Worm (Caenorhabditis elegans): Measurements from ENCODE around the gene C29E4.13.

The C29E4.13 gene

DNA sequence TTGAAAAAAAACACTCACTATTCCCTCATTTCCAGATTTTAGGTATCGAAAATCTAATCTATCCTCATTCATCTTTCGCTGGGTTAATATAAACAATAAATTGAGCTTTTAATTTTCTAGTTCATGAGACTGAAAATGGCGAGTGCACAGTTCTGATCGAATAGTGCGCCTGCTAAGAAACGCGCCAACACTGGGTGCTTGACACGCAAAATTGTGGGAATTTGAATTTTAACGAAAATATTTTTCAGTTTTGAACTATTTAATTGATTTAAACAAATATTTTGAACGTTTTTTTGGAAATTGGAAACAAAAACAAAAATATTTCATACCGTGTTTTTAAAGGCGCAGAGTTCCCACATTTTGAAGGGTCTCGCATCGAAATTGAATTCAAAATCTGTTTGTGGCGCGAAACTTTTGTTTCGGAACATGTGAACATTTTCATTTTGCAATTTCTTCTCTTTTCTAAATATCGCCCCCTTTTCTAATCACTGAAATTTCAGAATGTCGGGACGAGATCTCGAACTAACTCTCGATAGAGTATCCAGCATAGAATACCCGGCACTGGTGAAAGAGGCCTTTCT, at the start of gene C29E4.13, which contains the start of gene npp-15:
C29E4.13 (minus strand) TSS at position 169 of the 581 bp plus-strand sequence.
npp-15 (plus strand) TSS at position 495 of the 581 bp plus-strand sequence.
- TF ChIP-seq tbx-11 (GFP tag; IDR thresholded peaks at IDR 0.05) (no peak), tbx-37 (GFP tag; conservative IDR thresholded peaks at IDR 0.05) (no peak), hmbx-1 (tag; optimal IDR thresholded peaks at IDR 0.05) (no peak), scrt-1 (GFP tag; IDR thresholded peaks at IDR 0.05) (no peak), aly-1 (tag; optimal IDR thresholded peaks at IDR 0.05) (no peak), ceh-36 (tag; optimal IDR thresholded peaks at IDR 0.05) (no peak), pes-1 (GFP tag; IDR thresholded peaks at IDR 0.05) (no peak), B0310.2 (tag; optimal IDR thresholded peaks at IDR 0.05) (no peak), ets-7 (tag; optimal IDR thresholded peaks at IDR 0.05) (no peak)

DNA sequence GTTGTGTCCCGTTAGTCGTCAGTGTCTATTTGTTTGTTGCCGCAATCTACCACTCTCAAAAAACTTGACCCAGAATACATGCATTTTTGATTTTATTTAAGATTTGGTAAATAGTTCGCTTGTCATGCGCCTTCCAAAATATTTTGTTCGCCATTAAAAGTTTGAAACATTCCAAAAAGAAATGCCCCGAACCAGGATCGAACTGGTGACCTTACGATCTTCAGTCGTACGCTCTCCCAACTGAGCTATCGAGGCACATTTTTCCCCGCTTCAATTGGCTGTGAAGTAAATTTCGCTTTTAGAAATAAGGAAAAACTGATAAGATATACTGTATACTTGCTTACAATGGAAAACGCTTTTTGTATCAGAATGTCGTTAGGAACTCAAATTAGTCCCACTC, 49.8 kb upstream of the C29E4.13 start:
- TF ChIP-seq hmg-4 (GFP tag; optimal IDR thresholded peaks at IDR 0.05) (no peak), hnd-1 (tag; optimal IDR thresholded peaks at IDR 0.05) (no peak), tra-4 (tag; optimal IDR thresholded peaks at IDR 0.05) (no peak), B0310.2 (tag; optimal IDR thresholded peaks at IDR 0.05) (no peak), tbx-11 (GFP tag; IDR thresholded peaks at IDR 0.05) (no peak)

DNA sequence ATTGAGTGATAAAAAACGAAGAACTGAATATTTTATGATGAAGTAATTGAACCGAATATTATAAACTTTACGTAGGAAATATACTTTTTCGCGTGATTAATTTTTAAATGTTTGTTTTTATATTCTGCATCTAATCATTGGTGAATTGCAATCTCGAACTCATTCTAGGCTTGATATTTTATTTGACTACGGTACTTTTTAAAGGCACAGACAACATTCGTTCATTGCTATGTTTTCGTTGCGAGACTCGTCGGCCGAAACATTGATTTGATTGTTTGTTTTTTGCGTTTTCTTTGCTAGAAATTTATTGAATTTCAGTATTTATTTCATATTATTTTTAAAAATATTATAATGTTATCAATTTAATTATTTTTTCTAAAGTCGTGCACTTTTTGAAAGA, 49.3 kb upstream of the C29E4.13 start, which contains the start of gene C06G4.4:
C06G4.4 (minus strand) TSS at position 36 of the 400 bp plus-strand sequence.
- TF ChIP-seq ama-1 (optimal IDR thresholded peaks at IDR 0.05), result no peak
- no peak for TF ChIP-seq hmbx-1 (tag; optimal IDR thresholded peaks at IDR 0.05)
- no peak for TF ChIP-seq tra-4 (tag; optimal IDR thresholded peaks at IDR 0.05)
- TF ChIP-seq hnd-1 (tag; optimal IDR thresholded peaks at IDR 0.05), result no peak
- no peak for TF ChIP-seq ceh-13 (GFP tag; optimal IDR thresholded peaks at IDR 0.05)
- TF ChIP-seq ets-7 (tag; optimal IDR thresholded peaks at IDR 0.05), result no peak
- no peak for TF ChIP-seq sea-1 (GFP tag; conservative IDR thresholded peaks at IDR 0.05)
- no peak for TF ChIP-seq tbx-11 (GFP tag; IDR thresholded peaks at IDR 0.05)
- TF ChIP-seq flt-1 (GFP tag; IDR thresholded peaks at IDR 0.05), result no peak
- no peak for TF ChIP-seq tbx-37 (GFP tag; conservative IDR thresholded peaks at IDR 0.05)
- no peak for TF ChIP-seq ceh-36 (tag; optimal IDR thresholded peaks at IDR 0.05)
- no peak for TF ChIP-seq pes-1 (GFP tag; IDR thresholded peaks at IDR 0.05)
- TF ChIP-seq aly-1 (tag; optimal IDR thresholded peaks at IDR 0.05), result no peak
- no peak for TF ChIP-seq B0310.2 (tag; optimal IDR thresholded peaks at IDR 0.05)
- no peak for TF ChIP-seq hmg-4 (GFP tag; optimal IDR thresholded peaks at IDR 0.05)
- no peak for TF ChIP-seq F13C5.2 (tag; optimal IDR thresholded peaks at IDR 0.05)
- no peak for TF ChIP-seq scrt-1 (GFP tag; IDR thresholded peaks at IDR 0.05)

DNA sequence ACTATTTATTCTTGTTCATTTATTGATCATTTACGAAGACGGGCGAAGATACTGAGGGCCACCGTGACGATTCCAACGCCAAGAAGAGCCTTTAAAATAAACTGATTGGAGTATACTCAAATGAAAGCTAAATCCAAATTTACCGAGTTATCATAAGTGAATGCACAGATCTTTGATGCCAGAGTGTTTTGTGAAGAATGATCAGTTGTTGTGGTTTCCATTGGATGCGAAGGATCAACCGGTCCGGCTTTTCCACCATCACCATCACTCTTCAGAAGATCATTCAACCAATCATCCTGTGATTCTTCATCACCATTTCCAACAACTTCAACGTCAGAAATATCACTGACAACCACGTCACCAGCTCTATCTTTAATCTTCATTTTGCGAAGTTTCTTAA, 48.7 kb upstream of the C29E4.13 start:
- TF ChIP-seq ets-7 (tag; optimal IDR thresholded peaks at IDR 0.05), result no peak
- no peak for TF ChIP-seq hmbx-1 (tag; optimal IDR thresholded peaks at IDR 0.05)
- TF ChIP-seq scrt-1 (GFP tag; IDR thresholded peaks at IDR 0.05), result no peak
- TF ChIP-seq ama-1 (optimal IDR thresholded peaks at IDR 0.05), result no peak
- no peak for TF ChIP-seq hmg-4 (GFP tag; optimal IDR thresholded peaks at IDR 0.05)

DNA sequence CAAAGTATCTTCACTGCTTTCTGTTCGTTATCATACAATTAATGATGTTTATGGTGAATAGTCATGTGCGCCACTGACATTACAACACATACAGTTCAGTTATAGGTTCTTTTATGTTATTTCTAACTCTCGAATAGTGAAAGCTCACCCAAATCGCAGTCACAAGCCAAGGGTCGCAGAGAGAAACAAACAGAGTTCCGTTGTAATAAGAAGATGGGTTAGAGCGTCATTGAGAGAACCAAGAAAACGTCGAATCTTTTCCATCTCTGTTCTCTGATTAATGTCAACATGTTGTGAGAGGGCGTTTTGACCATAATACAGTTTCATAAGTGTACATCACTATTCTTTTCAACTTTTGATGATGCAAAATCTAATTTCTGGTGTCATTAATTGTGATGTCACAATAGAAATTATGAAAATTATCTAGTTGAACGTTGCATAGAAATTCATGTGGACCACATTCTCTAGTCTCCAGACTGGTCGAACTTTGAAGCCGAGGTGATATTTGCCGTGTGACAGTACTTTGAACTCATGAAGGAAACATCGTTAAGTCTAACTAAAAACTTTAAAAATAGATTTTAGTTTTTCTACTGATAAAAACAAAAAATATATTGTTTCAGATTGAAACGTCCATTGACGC, 45.6 kb upstream of the C29E4.13 start:
- TF ChIP-seq hnd-1 (tag; optimal IDR thresholded peaks at IDR 0.05), result no peak
- no peak for TF ChIP-seq ceh-36 (tag; optimal IDR thresholded peaks at IDR 0.05)
- no peak for TF ChIP-seq F13C5.2 (tag; optimal IDR thresholded peaks at IDR 0.05)
- TF ChIP-seq ets-7 (tag; optimal IDR thresholded peaks at IDR 0.05), result no peak
- no peak for TF ChIP-seq B0310.2 (tag; optimal IDR thresholded peaks at IDR 0.05)
- no peak for TF ChIP-seq sea-1 (GFP tag; conservative IDR thresholded peaks at IDR 0.05)
- TF ChIP-seq tra-4 (tag; optimal IDR thresholded peaks at IDR 0.05), result no peak
- TF ChIP-seq ceh-13 (GFP tag; optimal IDR thresholded peaks at IDR 0.05), result no peak
- no peak for TF ChIP-seq scrt-1 (GFP tag; IDR thresholded peaks at IDR 0.05)
- no peak for TF ChIP-seq ama-1 (optimal IDR thresholded peaks at IDR 0.05)
- TF ChIP-seq hmbx-1 (tag; optimal IDR thresholded peaks at IDR 0.05), result no peak
- no peak for TF ChIP-seq flt-1 (GFP tag; IDR thresholded peaks at IDR 0.05)
- no peak for TF ChIP-seq pes-1 (GFP tag; IDR thresholded peaks at IDR 0.05)
- no peak for TF ChIP-seq tbx-11 (GFP tag; IDR thresholded peaks at IDR 0.05)
- no peak for TF ChIP-seq tbx-37 (GFP tag; conservative IDR thresholded peaks at IDR 0.05)

DNA sequence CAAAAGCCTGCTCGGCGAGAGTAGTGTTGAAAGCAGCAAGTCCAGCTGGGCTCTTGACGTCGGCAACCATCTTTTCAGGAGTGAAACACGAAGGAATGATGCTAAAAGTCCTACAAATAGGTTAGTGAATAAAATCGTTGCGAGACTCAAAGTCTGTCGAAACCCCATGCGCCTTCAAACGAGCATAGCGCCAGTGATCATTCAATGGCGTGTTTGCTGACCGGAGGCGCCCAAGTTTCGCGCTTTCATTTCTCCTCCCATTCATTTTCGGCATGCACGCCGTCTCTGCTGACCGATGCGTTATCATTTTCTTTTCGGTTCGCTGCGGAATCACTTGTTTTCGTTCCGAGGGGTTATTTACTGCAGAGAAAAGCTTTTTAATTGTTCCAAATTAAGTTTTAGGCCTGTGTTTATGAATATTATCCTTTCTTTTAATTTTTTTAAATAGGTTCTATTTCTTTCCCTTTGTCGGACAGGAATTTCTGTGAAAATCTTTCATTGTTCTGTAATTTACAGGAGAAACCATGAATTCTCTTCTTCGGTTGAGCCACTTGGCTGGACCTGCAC, 44.8 kb upstream of the C29E4.13 start, which contains the start of the genes eef-1B.1 and aco-2:
eef-1B.1 (minus strand) TSS at position 186 of the 567 bp plus-strand sequence.
aco-2 (plus strand) TSS at position 517 of the 567 bp plus-strand sequence.
- TF ChIP-seq F13C5.2 (tag; optimal IDR thresholded peaks at IDR 0.05) (peak; percentile 44), tra-4 (tag; optimal IDR thresholded peaks at IDR 0.05) (no peak)

DNA sequence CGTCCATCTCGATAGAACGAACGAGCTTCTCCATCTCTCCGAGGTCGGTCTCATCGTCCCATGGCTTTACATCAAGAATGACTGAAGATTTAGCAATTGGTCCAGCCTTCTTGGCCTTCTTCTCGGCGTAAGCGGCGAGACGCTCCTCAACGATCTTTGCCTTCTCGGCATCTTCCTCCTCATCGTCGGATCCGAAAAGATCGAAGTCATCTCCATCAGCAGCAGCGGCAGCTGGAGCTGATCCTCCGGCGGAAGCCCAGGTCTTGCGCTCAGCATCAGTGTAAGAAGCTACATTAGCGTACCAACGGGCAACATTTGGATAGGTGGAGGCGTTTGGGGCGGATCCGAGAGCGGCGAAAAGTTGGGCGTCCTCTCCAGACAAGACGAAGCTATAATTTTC, 44.2 kb upstream of the C29E4.13 start:
- TF ChIP-seq hmg-4 (GFP tag; optimal IDR thresholded peaks at IDR 0.05), result no peak
- no peak for TF ChIP-seq pes-1 (GFP tag; IDR thresholded peaks at IDR 0.05)
- TF ChIP-seq scrt-1 (GFP tag; IDR thresholded peaks at IDR 0.05), result no peak
- TF ChIP-seq tbx-11 (GFP tag; IDR thresholded peaks at IDR 0.05), result no peak
- no peak for TF ChIP-seq hmbx-1 (tag; optimal IDR thresholded peaks at IDR 0.05)
- no peak for TF ChIP-seq ceh-36 (tag; optimal IDR thresholded peaks at IDR 0.05)
- no peak for TF ChIP-seq tra-4 (tag; optimal IDR thresholded peaks at IDR 0.05)
- TF ChIP-seq flt-1 (GFP tag; IDR thresholded peaks at IDR 0.05), result no peak
- TF ChIP-seq B0310.2 (tag; optimal IDR thresholded peaks at IDR 0.05), result no peak
- TF ChIP-seq ets-7 (tag; optimal IDR thresholded peaks at IDR 0.05), result no peak
- no peak for TF ChIP-seq tbx-37 (GFP tag; conservative IDR thresholded peaks at IDR 0.05)
- TF ChIP-seq aly-1 (tag; optimal IDR thresholded peaks at IDR 0.05), result no peak
